Worm (Caenorhabditis elegans): ENCODE measurements around the gene perm-5.

DNA sequence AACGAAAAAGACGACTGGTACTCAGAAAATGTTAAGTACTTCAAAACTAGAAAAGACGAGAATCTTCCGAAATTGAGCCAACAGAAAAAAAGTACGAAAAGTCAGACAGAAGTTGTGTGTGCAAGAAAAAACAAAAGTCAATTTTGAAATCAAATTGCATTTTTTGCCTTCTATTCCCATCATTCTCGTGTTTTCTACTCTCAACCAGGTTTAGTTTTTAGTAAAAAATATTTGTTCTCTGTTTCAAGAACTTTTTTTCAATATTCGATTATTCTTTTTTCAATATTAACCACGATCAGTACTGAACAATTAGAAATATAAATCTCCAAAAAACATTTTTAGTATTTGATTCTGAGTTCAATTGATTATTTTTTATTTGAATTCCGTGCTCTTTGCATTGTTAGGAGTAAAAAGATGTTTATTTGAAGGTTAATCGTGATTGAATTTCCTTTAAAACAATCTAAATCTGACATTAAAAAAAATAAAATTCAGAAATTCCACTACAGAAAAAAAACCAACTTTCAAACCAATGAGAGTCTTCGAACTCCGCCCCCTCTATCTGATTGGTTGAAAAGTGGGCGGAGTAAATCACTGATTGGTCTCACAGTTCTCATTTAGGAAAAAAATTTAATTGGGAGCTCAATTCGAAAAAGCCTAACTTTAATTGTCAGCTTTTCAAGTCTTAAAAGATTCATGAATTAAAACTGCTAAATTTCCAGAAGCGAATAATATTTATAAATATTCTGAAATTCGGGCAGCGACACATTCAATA lies 12.3 kb upstream of the perm-5 start:
- no peak for TF ChIP-seq fos-1 (tag; optimal IDR thresholded peaks at IDR 0.05)
- TF ChIP-seq ztf-11 (tag; optimal IDR thresholded peaks at IDR 0.05): no peak
- peak; percentile 33 for TF ChIP-seq fkh-10 (GFP tag; optimal IDR thresholded peaks at IDR 0.05)
- TF ChIP-seq lsy-2 (tag; optimal IDR thresholded peaks at IDR 0.05): no peak
- no peak for TF ChIP-seq hif-1 (tag; optimal IDR thresholded peaks at IDR 0.05)
